Worm (Caenorhabditis elegans) whole organism, L4 larva: ENCODE data around the gene lido-8.

Source experiments
- F10B5.3 ChIP-seq: sonication (generic microtip); optimal IDR thresholded peaks from 2 replicates; lab custom pipeline; 2016; ENCODE audit warnings: mild to moderate bottlenecking, missing genetic modification characterization, missing compliant biosample characterization
- F37D6.2 ChIP-seq: sonication (generic microtip); optimal IDR thresholded peaks from 2 replicates; lab custom pipeline; 2016; ENCODE audit warnings: mild to moderate bottlenecking, missing genetic modification characterization, missing compliant biosample characterization
- R02D3.7 ChIP-seq: fragments of 150-350 bp; sonication (generic microtip); optimal IDR thresholded peaks from 3 replicates; lab custom pipeline; 2014; ENCODE audit warnings: missing biosample characterization, missing genetic modification characterization
- T20F7.1 ChIP-seq: fragments of 200-800 bp; sonication (Bioruptor generic); optimal IDR thresholded peaks from 2 replicates; lab custom pipeline; 2018; ENCODE audit warnings: mild to moderate bottlenecking, missing genetic modification characterization, missing compliant biosample characterization
- T26A8.4 ChIP-seq: fragments of 200-800 bp; sonication (Bioruptor generic); IDR thresholded peaks from 2 replicates; pipeline ENCODE4 v1.3.6; 2022; ENCODE audit warnings: missing genetic modification characterization, missing compliant biosample characterization
- Y105C5A.15 ChIP-seq: fragments of 200-800 bp; sonication (Bioruptor generic); IDR thresholded peaks from 2 replicates; pipeline ENCODE4 v1.3.6; 2022; ENCODE audit warnings: missing genetic modification characterization, missing compliant biosample characterization
- Y75B8A.6 ChIP-seq: fragments of 200-800 bp; sonication (Bioruptor generic); IDR thresholded peaks from 2 replicates; pipeline ENCODE4 v1.3.6; 2022; ENCODE audit warnings: missing genetic modification reagents, missing genetic modification characterization, missing compliant biosample characterization
- ZK337.2 ChIP-seq: fragments of 200-800 bp; sonication (Bioruptor generic); IDR thresholded peaks from 2 replicates; pipeline ENCODE4 v1.3.6; 2022; ENCODE audit warnings: missing genetic modification reagents, missing genetic modification characterization, missing compliant biosample characterization
- ZK546.5 ChIP-seq, 2 experiments: sonication (generic microtip); optimal IDR thresholded peaks; 2 replicates each; lab custom pipeline; 2017; ENCODE audit warnings: missing biosample characterization in 2 of 2, missing genetic modification characterization in 2 of 2
- aha-1 ChIP-seq: fragments of 150-350 bp; peaks from one replicate; lab custom pipeline; 2014; ENCODE audit warnings: missing biosample characterization, missing genetic modification characterization
- aly-2 ChIP-seq: sonication (generic microtip); optimal IDR thresholded peaks from 2 replicates; lab custom pipeline; 2018; ENCODE audit warnings: missing biosample characterization, missing genetic modification characterization
- ama-1 ChIP-seq: fragments of 150-350 bp; optimal IDR thresholded peaks from 2 replicates; lab custom pipeline; 2014; ENCODE audit warnings: inconsistent platforms, mixed read lengths
- arid-1 ChIP-seq: fragments of 200-800 bp; sonication (Bioruptor generic); conservative IDR thresholded peaks from 2 replicates; pipeline ENCODE4 v1.3.6; 2022; ENCODE audit warnings: missing genetic modification reagents, missing genetic modification characterization, missing compliant biosample characterization
- attf-4 ChIP-seq: sonication (generic microtip); optimal IDR thresholded peaks from 3 replicates; lab custom pipeline; 2017; ENCODE audit warnings: missing biosample characterization, missing genetic modification characterization
- ceh-44 ChIP-seq: fragments of 200-800 bp; sonication (Bioruptor generic); IDR thresholded peaks from 2 replicates; pipeline ENCODE4 v1.3.6; 2022; ENCODE audit warnings: missing genetic modification reagents, missing genetic modification characterization, missing compliant biosample characterization
- ceh-62 ChIP-seq: sonication (generic microtip); optimal IDR thresholded peaks from 2 replicates; lab custom pipeline; 2017; ENCODE audit warnings: missing biosample characterization, missing genetic modification characterization
- cey-2 ChIP-seq: sonication (generic microtip); optimal IDR thresholded peaks from 3 replicates; lab custom pipeline; 2017; ENCODE audit warnings: missing genetic modification characterization, mild to moderate bottlenecking, missing compliant biosample characterization, antibody characterized with exemption, borderline replicate concordance; ENCODE audit not compliant: insufficient read depth
- ctbp-1 ChIP-seq: fragments of 200-800 bp; sonication (Bioruptor generic); IDR thresholded peaks from 2 replicates; pipeline ENCODE4 v1.3.6; 2022; ENCODE audit warnings: missing genetic modification reagents, missing genetic modification characterization, missing compliant biosample characterization
- daf-12 ChIP-seq: fragments of 150-350 bp; optimal IDR thresholded peaks from 2 replicates; lab custom pipeline; 2014; ENCODE audit warnings: missing biosample characterization, missing genetic modification reagents, missing genetic modification characterization
- daf-16 ChIP-seq, 3 experiments: sonication (generic microtip); optimal IDR thresholded peaks; 2 replicates each; lab custom pipeline; 2016 to 2017; ENCODE audit warnings: missing genetic modification characterization in 3 of 3, missing genetic modification reagents in 3 of 3, mild to moderate bottlenecking in 2 of 3, missing compliant biosample characterization in 2 of 3, missing biosample characterization in 1 of 3, moderate library complexity in 1 of 3
- duxl-1 ChIP-seq: sonication (generic microtip); optimal IDR thresholded peaks from 2 replicates; lab custom pipeline; 2016; ENCODE audit warnings: mild to moderate bottlenecking, missing genetic modification characterization, moderate library complexity, missing compliant biosample characterization; ENCODE audit not compliant: poor library complexity
- egl-27 ChIP-seq: sonication (generic microtip); optimal IDR thresholded peaks from 3 replicates; lab custom pipeline; 2017; ENCODE audit warnings: missing biosample characterization, missing genetic modification reagents, missing genetic modification characterization
- hif-1 ChIP-seq, 2 experiments: sonication (generic microtip); optimal IDR thresholded peaks; 2 replicates each; lab custom pipeline; 2016 to 2017; ENCODE audit warnings: missing compliant biosample characterization in 2 of 2, missing genetic modification characterization in 2 of 2, missing genetic modification reagents in 2 of 2, missing genotype in 2 of 2, mild to moderate bottlenecking in 1 of 2
- hlh-11 ChIP-seq: fragments of 200-800 bp; sonication (Bioruptor generic); optimal IDR thresholded peaks from 2 replicates; lab custom pipeline; 2018; ENCODE audit warnings: mild to moderate bottlenecking, missing genetic modification characterization, missing compliant biosample characterization
- hlh-30 ChIP-seq: sonication (generic microtip); optimal IDR thresholded peaks from 2 replicates; lab custom pipeline; 2017; ENCODE audit warnings: antibody characterized with exemption, mild to moderate bottlenecking, missing genetic modification characterization, missing compliant biosample characterization; ENCODE audit not compliant: insufficient read depth
- lin-13 ChIP-seq: fragments of 150-350 bp; optimal IDR thresholded peaks from 2 replicates; lab custom pipeline; 2014; ENCODE audit warnings: missing biosample characterization, missing genetic modification reagents, missing genetic modification characterization
- lin-15B ChIP-seq: fragments of 150-350 bp; sonication (generic microtip); optimal IDR thresholded peaks from 3 replicates; lab custom pipeline; 2014; ENCODE audit warnings: missing biosample characterization, missing genetic modification characterization
- lin-29 ChIP-seq: fragments of 200-800 bp; sonication (Bioruptor generic); IDR thresholded peaks from 2 replicates; pipeline ENCODE4 v1.3.6; 2022; ENCODE audit warnings: missing genetic modification reagents, missing genetic modification characterization, missing compliant biosample characterization
- lsy-2 ChIP-seq, 2 experiments: fragments of 150-350 bp in 1 of 2; sonication (generic microtip) in 1 of 2; optimal IDR thresholded peaks; 2 replicates each; lab custom pipeline; 2014 to 2017; ENCODE audit warnings: missing biosample characterization in 2 of 2, missing genetic modification characterization in 2 of 2
- mdl-1 ChIP-seq, 2 experiments: fragments of 150-350 bp in 1 of 2; sonication (generic microtip) in 1 of 2; optimal IDR thresholded peaks; 2 replicates each; lab custom pipeline; 2014 to 2017; ENCODE audit warnings: missing biosample characterization in 2 of 2, missing genetic modification characterization in 2 of 2
- mdt-29 ChIP-seq: fragments of 200-800 bp; sonication (Bioruptor generic); IDR thresholded peaks from 2 replicates; pipeline ENCODE4 v1.3.6; 2022; ENCODE audit warnings: missing genetic modification reagents, missing genetic modification characterization, missing compliant biosample characterization
- mep-1 ChIP-seq: fragments of 150-350 bp; sonication (generic microtip); optimal IDR thresholded peaks from 3 replicates; lab custom pipeline; 2014; ENCODE audit warnings: missing biosample characterization, missing genetic modification characterization
- mes-2 ChIP-seq: sonication (generic microtip); optimal IDR thresholded peaks from 2 replicates; lab custom pipeline; 2016; ENCODE audit warnings: missing genotype, mild to moderate bottlenecking, missing genetic modification characterization, missing compliant biosample characterization; ENCODE audit not compliant: poor library complexity, severe bottlenecking
- mxl-2 ChIP-seq: fragments of 200-800 bp; sonication (Bioruptor generic); conservative IDR thresholded peaks from 2 replicates; pipeline ENCODE4 v1.3.6; 2022; ENCODE audit warnings: missing genetic modification reagents, missing genetic modification characterization, missing compliant biosample characterization
- mxl-3 ChIP-seq: fragments of 200-800 bp; sonication (Bioruptor generic); optimal IDR thresholded peaks from 2 replicates; lab custom pipeline; 2018; ENCODE audit warnings: mild to moderate bottlenecking, missing genetic modification characterization, missing compliant biosample characterization
- nhr-10 ChIP-seq: fragments of 150-350 bp; optimal IDR thresholded peaks from 2 replicates; lab custom pipeline; 2014; ENCODE audit warnings: missing biosample characterization, missing genetic modification characterization
- nhr-102 ChIP-seq: sonication (generic microtip); optimal IDR thresholded peaks from 2 replicates; lab custom pipeline; 2016; ENCODE audit warnings: mild to moderate bottlenecking, missing genetic modification characterization, moderate library complexity, missing compliant biosample characterization
- nhr-28 ChIP-seq: fragments of 150-350 bp; optimal IDR thresholded peaks from 2 replicates; lab custom pipeline; 2014; ENCODE audit warnings: missing biosample characterization, missing genetic modification characterization
- nhr-41 ChIP-seq: fragments of 200-800 bp; sonication (Bioruptor generic); IDR thresholded peaks from 2 replicates; pipeline ENCODE4 v1.3.6; 2022; ENCODE audit warnings: missing genetic modification reagents, missing genetic modification characterization, missing compliant biosample characterization
- nhr-76 ChIP-seq: fragments of 150-350 bp; optimal IDR thresholded peaks from 2 replicates; lab custom pipeline; 2014; ENCODE audit warnings: missing biosample characterization, missing genetic modification characterization
- nhr-77 ChIP-seq: fragments of 150-350 bp; optimal IDR thresholded peaks from 2 replicates; lab custom pipeline; 2014; ENCODE audit warnings: missing biosample characterization, missing genetic modification characterization
- pha-4 ChIP-seq, 2 experiments: fragments of 150-350 bp in 1 of 2; fragments of 200-800 bp in 1 of 2; sonication (Bioruptor generic) in 1 of 2; IDR thresholded peaks in 1 of 2; optimal IDR thresholded peaks in 1 of 2; 2 replicates each; pipeline versions ENCODE4 v1.3.6 to Lab custom; 2014 to 2022; ENCODE audit warnings: missing genetic modification characterization in 2 of 2, missing genetic modification reagents in 2 of 2, missing biosample characterization in 1 of 2, missing compliant biosample characterization in 1 of 2
- php-3 ChIP-seq: fragments of 200-800 bp; sonication (Bioruptor generic); IDR thresholded peaks from 2 replicates; pipeline ENCODE4 v1.3.6; 2022; ENCODE audit warnings: missing genetic modification reagents, missing genetic modification characterization, missing compliant biosample characterization
- pqm-1 ChIP-seq: sonication (generic microtip); optimal IDR thresholded peaks from 2 replicates; lab custom pipeline; 2017; ENCODE audit warnings: missing biosample characterization, missing genetic modification characterization
- saeg-2 ChIP-seq: fragments of 200-800 bp; sonication (Bioruptor generic); IDR thresholded peaks from 2 replicates; pipeline ENCODE4 v1.3.6; 2022; ENCODE audit warnings: missing genetic modification reagents, missing genetic modification characterization, missing compliant biosample characterization
- snpc-1.2 ChIP-seq: fragments of 200-800 bp; sonication (Bioruptor generic); IDR thresholded peaks from 2 replicates; pipeline ENCODE4 v1.3.6; 2022; ENCODE audit warnings: missing genetic modification reagents, missing genetic modification characterization, missing compliant biosample characterization
- unc-62 ChIP-seq, 3 experiments: fragments of 150-350 bp in 1 of 3; sonication (generic microtip); optimal IDR thresholded peaks in 2 of 3; peaks in 1 of 3; 1 replicate in 1 of 3; 2 replicates in 2 of 3; lab custom pipeline; 2014 to 2017; ENCODE audit warnings: missing biosample characterization in 3 of 3, missing genetic modification characterization in 3 of 3, missing genetic modification reagents in 3 of 3, missing genotype in 1 of 3
- zag-1 ChIP-seq: fragments of 150-350 bp; optimal IDR thresholded peaks from 2 replicates; lab custom pipeline; 2014; ENCODE audit warnings: missing biosample characterization, missing genetic modification characterization
- zip-11 ChIP-seq: fragments of 200-800 bp; sonication (Bioruptor generic); IDR thresholded peaks from 2 replicates; pipeline ENCODE4 v1.3.6; 2022; ENCODE audit warnings: missing genetic modification characterization, missing compliant biosample characterization

Gene lido-8

DNA sequence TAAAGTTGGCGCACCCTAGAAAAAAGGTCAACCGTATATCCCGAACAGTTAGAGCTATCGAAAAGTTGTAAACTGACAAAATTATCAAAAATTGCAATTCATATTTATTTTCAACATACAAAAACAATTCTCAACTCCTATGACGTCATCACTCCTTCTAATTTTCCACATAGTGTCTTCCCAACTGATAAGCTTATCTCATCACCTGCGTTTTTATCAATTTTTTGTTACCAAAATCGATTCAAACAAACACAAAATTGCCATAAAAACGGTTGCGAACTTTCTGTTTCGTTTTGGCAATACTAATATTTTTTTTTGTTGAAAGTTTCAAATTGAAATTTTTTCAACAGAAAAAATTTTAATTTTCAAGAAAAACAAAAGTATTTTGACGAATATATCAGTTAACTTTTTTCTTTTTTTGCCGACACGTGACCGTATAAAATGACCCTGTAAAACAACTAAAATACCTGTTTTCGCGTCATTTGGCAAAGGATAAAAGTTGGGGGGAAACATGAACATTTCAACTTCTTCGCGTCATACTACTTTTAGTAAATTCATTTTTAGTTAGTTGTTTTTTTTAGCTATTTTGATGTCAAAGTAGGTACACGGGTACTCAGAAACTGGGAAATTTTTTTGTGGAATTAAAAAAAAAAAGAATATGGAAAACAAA lies 21.1 kb upstream of the lido-8 start (continued):
- TF ChIP-seq php-3 (GFP tag; lab: Robert Waterston, UW) (peak; percentile 39; the same call in 1 of the 2 replicates), lsy-2 (tag; optimal IDR thresholded peaks at IDR 0.05; lab: Kevin White, UChicago) (peak in 1 of 2 experiments; percentile 4), lin-29 (GFP tag; lab: Robert Waterston, UW) (no peak), F37D6.2 (tag; lab: Kevin White, UChicago) (no peak), hlh-30 (tag; lab: Kevin White, UChicago) (peak; percentile 18), nhr-76 (tag; lab: Kevin White, UChicago) (no peak), R02D3.7 (no peak), Y75B8A.6 (GFP tag; lab: Robert Waterston, UW) (no peak), ZK337.2 (GFP tag; lab: Robert Waterston, UW) (no peak), hif-1 (tag; optimal IDR thresholded peaks at IDR 0.05; lab: Kevin White, UChicago) (no peak), nhr-10 (tag; lab: Kevin White, UChicago) (no peak), attf-4 (tag; lab: Kevin White, UChicago) (no peak), cey-2 (tag; lab: Kevin White, UChicago) (no peak), unc-62 (GFP tag; optimal IDR thresholded peaks at IDR 0.05 in 1 of 2; lab: Kevin White, UChicago) (no peak), unc-62 (tag; optimal IDR thresholded peaks at IDR 0.05; lab: Kevin White, UChicago) (no peak), lin-13 (peak; percentile 2), mdl-1 (tag; optimal IDR thresholded peaks at IDR 0.05; lab: Kevin White, UChicago) (peak in 1 of 2 experiments; percentile 12), nhr-41 (GFP tag; lab: Robert Waterston, UW) (no peak), saeg-2 (no peak), aly-2 (no peak), nhr-28 (tag; lab: Kevin White, UChicago) (peak; percentile 70), pha-4 (GFP tag; IDR thresholded peaks at IDR 0.05; lab: Robert Waterston, UW) (no peak), pha-4 (tag; optimal IDR thresholded peaks at IDR 0.05; lab: Kevin White, UChicago) (no peak), snpc-1.2 (GFP tag; lab: Robert Waterston, UW) (no peak), ama-1 (lab: Kevin White, UChicago) (no peak), mep-1 (tag; lab: Kevin White, UChicago) (peak; percentile 37), daf-16 (GFP tag; optimal IDR thresholded peaks at IDR 0.05; lab: Kevin White, UChicago) (no peak), daf-16 (tag; optimal IDR thresholded peaks at IDR 0.05; lab: Kevin White, UChicago) (peak; percentile 84), mxl-2 (GFP tag; lab: Robert Waterston, UW) (no peak), ZK546.5 (tag; optimal IDR thresholded peaks at IDR 0.05; lab: Kevin White, UChicago) (no peak), mxl-3 (peak; percentile 2), nhr-77 (tag; lab: Kevin White, UChicago) (peak; percentile 65), T20F7.1 (peak; percentile 14), pqm-1 (peak; percentile 89), lin-15B (tag; lab: Kevin White, UChicago) (no peak), aha-1 (peak; percentile 38), ceh-62 (tag; lab: Kevin White, UChicago) (no peak), hlh-11 (tag; lab: Kevin White, UChicago) (peak; percentile 77), arid-1 (GFP tag; lab: Robert Waterston, UW) (no peak), Y105C5A.15 (no peak), mes-2 (tag; lab: Kevin White, UChicago) (peak; percentile 26), daf-12 (tag; lab: Kevin White, UChicago) (no peak), F10B5.3 (tag; lab: Kevin White, UChicago) (no peak), ceh-44 (GFP tag; lab: Robert Waterston, UW) (no peak), zip-11 (GFP tag; lab: Robert Waterston, UW) (no peak), ctbp-1 (no peak), mdt-29 (GFP tag; lab: Robert Waterston, UW) (no peak), T26A8.4 (GFP tag; lab: Robert Waterston, UW) (no peak), nhr-102 (tag; lab: Kevin White, UChicago) (no peak), zag-1 (tag; lab: Kevin White, UChicago) (no peak), duxl-1 (tag; lab: Kevin White, UChicago) (no peak), egl-27 (tag; lab: Kevin White, UChicago) (no peak)
